Worm (Caenorhabditis elegans): ENCODE results near the gene snr-1.
"Not testable (repeated sequence)": the region's sequence is repeated elsewhere in the genome, so short reads cannot be mapped to it uniquely, and the experiment has no call there.

snr-1 gene

ce11 chrIV:17048257-17048656 lies 39.6 kb upstream of the snr-1 start, which contains the start of gene athp-3:
Gene athp-3, minus strand, starts transcription at chrIV:17048357.
- TF ChIP-seq fkh-6 (tag; optimal IDR thresholded peaks at IDR 0.05) (no peak), ceh-31 (tag; optimal IDR thresholded peaks at IDR 0.05) (no peak), mec-3 (tag; optimal IDR thresholded peaks at IDR 0.05; ENCODE audit: borderline replicate concordance) (no peak), eyg-1 (tag; optimal IDR thresholded peaks at IDR 0.05) (no peak), ref-2 (tag; optimal IDR thresholded peaks at IDR 0.05) (no peak), elt-2 (tag; optimal IDR thresholded peaks at IDR 0.05) (no peak), pqm-1 (tag; optimal IDR thresholded peaks at IDR 0.05) (no peak), sox-2 (GFP tag; IDR thresholded peaks at IDR 0.05) (no peak), C38D4.7 (GFP tag; optimal IDR thresholded peaks at IDR 0.05) (no peak), che-1 (tag; optimal IDR thresholded peaks at IDR 0.05) (no peak), unc-3 (GFP tag; conservative IDR thresholded peaks at IDR 0.05) (no peak), unc-3 (tag; optimal IDR thresholded peaks at IDR 0.05) (no peak), ceh-30 (tag; optimal IDR thresholded peaks at IDR 0.05) (no peak), rnt-1 (tag; optimal IDR thresholded peaks at IDR 0.05) (no peak), elt-4 (tag; optimal IDR thresholded peaks at IDR 0.05) (no peak), ahr-1 (tag; optimal IDR thresholded peaks at IDR 0.05) (no peak), ceh-14 (tag; optimal IDR thresholded peaks at IDR 0.05) (no peak), nhr-11 (tag; optimal IDR thresholded peaks at IDR 0.05) (no peak), fax-1 (tag; optimal IDR thresholded peaks at IDR 0.05) (no peak), ceh-19 (GFP tag; optimal IDR thresholded peaks at IDR 0.05) (no peak), ceh-34 (tag; optimal IDR thresholded peaks at IDR 0.05) (no peak)

- TF ChIP-seq ceh-31 (tag; optimal IDR thresholded peaks at IDR 0.05), result no peak
- TF ChIP-seq nfya-1 (tag; optimal IDR thresholded peaks at IDR 0.05), result no peak
- no peak for TF ChIP-seq pha-2 (tag; optimal IDR thresholded peaks at IDR 0.05)
- no peak for TF ChIP-seq ceh-45 (GFP tag; IDR thresholded peaks at IDR 0.05)
- no peak for TF ChIP-seq mec-3 (tag; optimal IDR thresholded peaks at IDR 0.05; ENCODE audit: borderline replicate concordance)
- no peak for TF ChIP-seq rnt-1 (tag; optimal IDR thresholded peaks at IDR 0.05)
- TF ChIP-seq dve-1 (tag; optimal IDR thresholded peaks at IDR 0.05), result no peak
- no peak for TF ChIP-seq fkh-10 (GFP tag; optimal IDR thresholded peaks at IDR 0.05)
- no peak for TF ChIP-seq elt-4 (tag; optimal IDR thresholded peaks at IDR 0.05)
- no peak for TF ChIP-seq ets-4 (tag; optimal IDR thresholded peaks at IDR 0.05)
- TF ChIP-seq ceh-34 (tag; optimal IDR thresholded peaks at IDR 0.05), result no peak
Observed at ce11 chrIV:17053261-17053660, 34.6 kb upstream of the snr-1 start, which contains the start of gene Y116A8C.23. Gene Y116A8C.23, plus strand, starts transcription at chrIV:17053561.

ce11 chrIV:17058036-17058435 lies 29.8 kb upstream of the snr-1 start, which contains the start of gene Y116A8C.44:
Gene Y116A8C.44, minus strand, starts transcription at chrIV:17058136.
- TF ChIP-seq mec-3 (tag; optimal IDR thresholded peaks at IDR 0.05; ENCODE audit: borderline replicate concordance), result no peak
- no peak for TF ChIP-seq nhr-11 (tag; optimal IDR thresholded peaks at IDR 0.05)
- TF ChIP-seq F13H6.1 (tag; optimal IDR thresholded peaks at IDR 0.05), result no peak
- no peak for TF ChIP-seq ceh-6 (GFP tag; optimal IDR thresholded peaks at IDR 0.05)
- no peak for TF ChIP-seq fax-1 (tag; optimal IDR thresholded peaks at IDR 0.05)
- TF ChIP-seq pros-1 (tag; optimal IDR thresholded peaks at IDR 0.05), result no peak
- TF ChIP-seq fkh-6 (tag; optimal IDR thresholded peaks at IDR 0.05), result no peak
- TF ChIP-seq nfya-1 (tag; optimal IDR thresholded peaks at IDR 0.05), result no peak
- no peak for TF ChIP-seq unc-42 (tag; optimal IDR thresholded peaks at IDR 0.05)
- TF ChIP-seq ahr-1 (tag; optimal IDR thresholded peaks at IDR 0.05), result no peak

ce11 chrIV:17063700-17064099 lies 24.1 kb upstream of the snr-1 start, which contains the start of gene Y116A8C.467:
Gene Y116A8C.467, minus strand, starts transcription at chrIV:17063800.
- not testable (repeated sequence) for TF ChIP-seq fax-1 (tag; optimal IDR thresholded peaks at IDR 0.05); unc-3 (GFP tag; conservative IDR thresholded peaks at IDR 0.05); unc-3 (tag; optimal IDR thresholded peaks at IDR 0.05); mec-3 (tag; optimal IDR thresholded peaks at IDR 0.05; ENCODE audit: borderline replicate concordance)

ce11 chrIV:17064937-17065336 lies 22.9 kb upstream of the snr-1 start, which contains the start of gene Y116A8C.465:
Gene Y116A8C.465, plus strand, starts transcription at chrIV:17065237.
- TF ChIP-seq ets-4, madf-2, fax-1 (tag; optimal IDR thresholded peaks at IDR 0.05): not testable (repeated sequence)
